Fruit fly (Drosophila melanogaster) whole organism, wandering third instar larva: Measurements from ENCODE around the gene CG44385.

Experiments used
- Dif ChIP-seq: fragments of 200-275, 200-300 bp; sonication (Bioruptor generic); optimal IDR thresholded peaks from 2 replicates; lab custom pipeline; 2018; ENCODE audit warnings: missing biosample characterization, missing genetic modification characterization; ENCODE audit not compliant: partially characterized antibody
- Hr78 ChIP-seq: fragments of >200 bp; optimal IDR thresholded peaks from 2 replicates; lab custom pipeline; 2017; ENCODE audit warnings: missing biosample characterization, missing genetic modification characterization
- Mio ChIP-seq: sonication (Bioruptor generic); optimal IDR thresholded peaks from 2 replicates; lab custom pipeline; 2016; ENCODE audit warnings: missing biosample characterization, missing genetic modification characterization
- Myc ChIP-seq: fragments of >200 bp; optimal IDR thresholded peaks from 2 replicates; lab custom pipeline; 2017
- OdsH ChIP-seq: fragments of 200-800 bp; sonication (Bioruptor generic); optimal IDR thresholded peaks from 2 replicates; lab custom pipeline; 2016; ENCODE audit warnings: missing biosample characterization, mild to moderate bottlenecking, missing genetic modification characterization
- Vsx2 ChIP-seq: fragments of 200-300, 225-300 bp; sonication (Bioruptor generic); optimal IDR thresholded peaks from 2 replicates; lab custom pipeline; 2018; ENCODE audit warnings: missing biosample characterization, missing genetic modification characterization; ENCODE audit not compliant: partially characterized antibody
- dl ChIP-seq, 2 experiments: fragments of 175-275, 200-275 bp in 1 of 2; fragments of 200-275 bp in 1 of 2; sonication (Bioruptor generic); optimal IDR thresholded peaks; lab custom pipeline; 2018; ENCODE audit warnings: mild to moderate bottlenecking in 2 of 2, missing biosample characterization in 2 of 2, missing genetic modification characterization in 2 of 2, moderate library complexity in 2 of 2; ENCODE audit not compliant: partially characterized antibody in 2 of 2, insufficient read depth in 1 of 2
- ey ChIP-seq: fragments of 200-800 bp; sonication (Bioruptor generic); optimal IDR thresholded peaks from 2 replicates; lab custom pipeline; 2016; ENCODE audit warnings: missing biosample characterization, missing genetic modification characterization
- lola ChIP-seq: fragments of >200 bp; optimal IDR thresholded peaks from 2 replicates; lab custom pipeline; 2017; ENCODE audit warnings: missing biosample characterization, missing genetic modification characterization
- psq ChIP-seq: fragments of 200-800 bp; sonication (Bioruptor generic); optimal IDR thresholded peaks from 3 replicates; lab custom pipeline; 2017; ENCODE audit warnings: missing biosample characterization, mild to moderate bottlenecking, missing genetic modification characterization, moderate library complexity
- tai ChIP-seq: sonication (Bioruptor generic); optimal IDR thresholded peaks from 2 replicates; lab custom pipeline; 2016; ENCODE audit warnings: missing biosample characterization, missing genetic modification characterization

- TF ChIP-seq OdsH (GFP tag; lab: Kevin White, UChicago) (no peak), ey (GFP tag; lab: Kevin White, UChicago) (no peak), lola (GFP tag; lab: Kevin White, UChicago) (no peak), tai (GFP tag; lab: Kevin White, UChicago) (no peak), Mio (no peak), psq (GFP tag; lab: Kevin White, UChicago) (no peak), Vsx2 (GFP tag; lab: Kevin White, UChicago) (no peak), Hr78 (GFP tag; lab: Kevin White, UChicago) (no peak), Myc (lab: Kevin White, UChicago) (no peak), dl (GFP tag; optimal IDR thresholded peaks at IDR 0.05; lab: Kevin White, UChicago; ENCODE audit: insufficient read depth in 1 of 2, partially characterized antibody in 2 of 2) (no peak), Dif (GFP tag; lab: Kevin White, UChicago) (no peak)
Measured at dm6 chrX:11132312-11132711, at the start of gene CG44385.
